Worm (Caenorhabditis elegans) whole organism, midembryonic: Measurements from ENCODE around the gene par-3.

ENCODE experiments used
- T22C8.4 ChIP-seq: fragments of 200-800 bp; sonication (Bioruptor generic); IDR thresholded peaks from 2 replicates; pipeline ENCODE4 v1.3.6; 2022; ENCODE audit warnings: missing genetic modification characterization, missing compliant biosample characterization
- cog-1 ChIP-seq: sonication (generic microtip); optimal IDR thresholded peaks from 2 replicates; lab custom pipeline; 2016; ENCODE audit warnings: missing genetic modification characterization, missing compliant biosample characterization
- ref-1 ChIP-seq: fragments of 200-800 bp; sonication (Bioruptor generic); conservative IDR thresholded peaks from 2 replicates; pipeline ENCODE4 v1.3.6; 2022; ENCODE audit warnings: missing genetic modification reagents, missing genetic modification characterization, missing compliant biosample characterization
- tab-1 ChIP-seq: fragments of 200-800 bp; sonication (Bioruptor generic); IDR thresholded peaks from 2 replicates; pipeline ENCODE4 v1.3.6; 2022; ENCODE audit warnings: missing genetic modification characterization, missing compliant biosample characterization
- ztf-29 ChIP-seq: fragments of 200-800 bp; sonication (Bioruptor generic); IDR thresholded peaks from 2 replicates; pipeline ENCODE4 v1.3.6; 2022; ENCODE audit warnings: missing genetic modification reagents, missing genetic modification characterization, missing compliant biosample characterization

- TF ChIP-seq tab-1 (no peak), cog-1 (tag; lab: Kevin White, UChicago) (no peak), ref-1 (GFP tag; lab: Robert Waterston, UW) (no peak), T22C8.4 (no peak), ztf-29 (GFP tag; lab: Robert Waterston, UW) (no peak)
Measured at ce11 chrIII:5632426-5632976, 31.5 kb upstream of the par-3 start.
